Worm (Caenorhabditis elegans) whole organism, L3 larva: ENCODE results near the gene aco-1.

Source experiments
- aly-2 ChIP-seq: fragments of 150-350 bp; optimal IDR thresholded peaks from 2 replicates; lab custom pipeline; 2014; ENCODE audit warnings: missing biosample characterization, missing genetic modification characterization
- ceh-16 ChIP-seq: sonication (generic microtip); optimal IDR thresholded peaks from 2 replicates; lab custom pipeline; 2017; ENCODE audit warnings: missing biosample characterization, missing genetic modification characterization
- egl-27 ChIP-seq: sonication (generic microtip); optimal IDR thresholded peaks from 4 replicates; lab custom pipeline; 2017; ENCODE audit warnings: missing biosample characterization, missing genetic modification reagents, missing genetic modification characterization
- elt-1 ChIP-seq: fragments of 150-350 bp; optimal IDR thresholded peaks from 2 replicates; lab custom pipeline; 2014; ENCODE audit warnings: missing biosample characterization, missing genetic modification characterization
- nhr-28 ChIP-seq: fragments of 150-350 bp; optimal IDR thresholded peaks from 2 replicates; lab custom pipeline; 2014; ENCODE audit warnings: missing biosample characterization, missing genetic modification characterization
- skn-1 ChIP-seq: fragments of 150-350 bp; optimal IDR thresholded peaks from 2 replicates; lab custom pipeline; 2014; ENCODE audit warnings: missing biosample characterization, missing genetic modification characterization
- snpc-4 ChIP-seq: fragments of 150-350 bp; optimal IDR thresholded peaks from 2 replicates; lab custom pipeline; 2014; ENCODE audit warnings: missing biosample characterization, missing genetic modification characterization

ce11 chrX:11305773-11306172 is 33.9 kb upstream of the aco-1 start, which contains the start of gene F08G12.1:
- TF ChIP-seq nhr-28 (tag; lab: Kevin White, UChicago) (no peak), snpc-4 (tag; lab: Kevin White, UChicago) (no peak), ceh-16 (no peak), elt-1 (no peak), egl-27 (tag; lab: Kevin White, UChicago) (no peak), skn-1 (tag; lab: Kevin White, UChicago) (no peak), aly-2 (no peak)
